Fruit fly (Drosophila melanogaster) whole organism, adult: ENCODE measurements around the gene CG15773.

ENCODE experiments used
- CG11617 ChIP-seq: fragments of 200-800 bp; sonication (Bioruptor generic); optimal IDR thresholded peaks from 2 replicates; lab custom pipeline; 2017; ENCODE audit warnings: mild to moderate bottlenecking, missing biosample characterization, missing genetic modification reagents, missing genetic modification characterization
- CG12768 ChIP-seq: fragments of 200-800 bp; sonication (Bioruptor generic); optimal IDR thresholded peaks from 2 replicates; lab custom pipeline; 2017; ENCODE audit warnings: missing biosample characterization, missing genetic modification characterization, mild to moderate bottlenecking, moderate library complexity, missing genetic modification reagents
- CG14711 ChIP-seq: fragments of 200-800 bp; sonication (Bioruptor generic); optimal IDR thresholded peaks from 2 replicates; lab custom pipeline; 2018; ENCODE audit warnings: missing biosample characterization, mild to moderate bottlenecking, missing genetic modification characterization, moderate library complexity
- CG5204 ChIP-seq: fragments of 200-800 bp; sonication (Bioruptor generic); optimal IDR thresholded peaks from 2 replicates; lab custom pipeline; 2016; ENCODE audit warnings: missing biosample characterization, missing genetic modification characterization
- CG7045 ChIP-seq: fragments of 200-800 bp; sonication (Bioruptor generic); optimal IDR thresholded peaks from 2 replicates; lab custom pipeline; 2017; ENCODE audit warnings: missing biosample characterization, mild to moderate bottlenecking, missing genetic modification characterization
- Crg-1 ChIP-seq: fragments of 200-800 bp; sonication (Bioruptor generic); optimal IDR thresholded peaks from 2 replicates; lab custom pipeline; 2016; ENCODE audit warnings: missing biosample characterization, missing genetic modification characterization
- Hr96 ChIP-seq: fragments of 200-800 bp; sonication (Bioruptor generic); optimal IDR thresholded peaks from 2 replicates; lab custom pipeline; 2016; ENCODE audit warnings: missing biosample characterization, missing genetic modification characterization
- bab1 ChIP-seq: fragments of 200-800 bp; sonication (Bioruptor generic); optimal IDR thresholded peaks from 3 replicates; lab custom pipeline; 2019; ENCODE audit warnings: missing biosample characterization, mild to moderate bottlenecking, missing genetic modification characterization, moderate library complexity
- kay ChIP-seq: fragments of 200-800 bp; sonication (Bioruptor generic); peaks from one replicate; lab custom pipeline; 2016; ENCODE audit warnings: missing biosample characterization, missing genetic modification characterization, borderline replicate concordance
- ovo ChIP-seq: fragments of 200-800 bp; sonication (Bioruptor generic); optimal IDR thresholded peaks from 2 replicates; lab custom pipeline; 2016; ENCODE audit warnings: missing biosample characterization, missing genetic modification characterization
- pad ChIP-seq: fragments of 200-800 bp; sonication (Bioruptor generic); optimal IDR thresholded peaks from 3 replicates; lab custom pipeline; 2017; ENCODE audit warnings: missing biosample characterization, missing genetic modification characterization, mild to moderate bottlenecking, moderate library complexity, missing genetic modification reagents
- tj ChIP-seq: fragments of 200-800 bp; sonication (Bioruptor generic); optimal IDR thresholded peaks from 3 replicates; lab custom pipeline; 2017; ENCODE audit warnings: missing biosample characterization, mild to moderate bottlenecking, missing genetic modification characterization, moderate library complexity

- TF ChIP-seq CG5204 (GFP tag; lab: Kevin White, UChicago), result no peak
- no peak for TF ChIP-seq CG14711
- no peak for TF ChIP-seq kay (GFP tag; lab: Kevin White, UChicago)
- TF ChIP-seq tj, result no peak
- TF ChIP-seq Hr96 (GFP tag; lab: Kevin White, UChicago), result no peak
- no peak for TF ChIP-seq pad (GFP tag; lab: Kevin White, UChicago)
- no peak for TF ChIP-seq CG12768 (GFP tag; lab: Kevin White, UChicago)
- TF ChIP-seq ovo, result no peak
- no peak for TF ChIP-seq CG11617 (GFP tag; lab: Kevin White, UChicago)
- no peak for TF ChIP-seq Crg-1 (GFP tag; lab: Kevin White, UChicago)
- TF ChIP-seq bab1 (GFP tag; lab: Kevin White, UChicago), result no peak
- TF ChIP-seq CG7045, result no peak
These were observed 31.0 kb downstream of the CG15773 start for dm6 chrX:5763443-5764000.
